Fruit fly (Drosophila melanogaster): ENCODE results near the gene CG1387.

CG1387 gene

DNA sequence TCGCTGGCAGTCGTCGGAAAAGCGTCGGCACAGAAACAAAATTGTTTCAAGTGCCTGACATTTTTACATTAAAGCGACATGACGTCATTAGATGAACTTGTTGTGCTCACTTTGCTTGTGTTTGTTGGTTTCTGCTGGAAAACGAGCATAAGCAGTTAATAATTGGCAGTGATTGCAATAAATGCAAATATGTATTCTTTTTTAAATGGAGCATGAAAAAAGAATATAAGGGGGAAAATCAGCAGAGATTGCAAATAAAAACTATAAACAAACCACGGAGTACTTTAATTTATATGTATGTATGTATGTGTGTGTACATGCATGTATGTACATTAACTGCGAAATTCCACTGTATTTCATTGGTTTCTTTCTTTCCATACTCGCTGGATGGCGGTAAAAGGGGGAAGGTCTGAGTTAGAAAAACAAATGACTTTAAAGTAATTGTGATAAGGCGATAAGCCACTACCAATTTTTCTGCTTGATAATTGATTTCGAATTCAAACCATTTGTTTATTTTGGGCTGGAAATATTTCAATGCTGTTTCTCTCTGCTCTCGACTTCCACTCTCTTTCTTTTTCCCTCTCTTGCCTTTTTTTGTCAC lies 28.0 kb downstream of the CG1387 start (continued):
- TF ChIP-seq schlank (tag; optimal IDR thresholded peaks at IDR 0.05) (no peak), Dek (tag; optimal IDR thresholded peaks at IDR 0.05) (no peak), grn (GFP tag; optimal IDR thresholded peaks at IDR 0.05) (peak; percentile 9), nau (GFP tag; optimal IDR thresholded peaks at IDR 0.05) (no peak), sd (tag; optimal IDR thresholded peaks at IDR 0.05) (peak; percentile 69), inv (GFP tag; IDR thresholded peaks at IDR 0.05; ENCODE audit: partially characterized antibody) (no peak), CG10654 (GFP tag; optimal IDR thresholded peaks at IDR 0.05) (no peak), CG3065 (GFP tag; optimal IDR thresholded peaks at IDR 0.05) (no peak), pb (GFP tag; optimal IDR thresholded peaks at IDR 0.05) (no peak), Doc2 (GFP tag; IDR thresholded peaks at IDR 0.05) (no peak), CG6175 (GFP tag; IDR thresholded peaks at IDR 0.05) (no peak), crol (GFP tag; IDR thresholded peaks at IDR 0.05) (0 out of 2 replicates have a peak, but pooled peaks have one; percentile 10), gfzf (GFP tag; optimal IDR thresholded peaks at IDR 0.05) (no peak), ind (GFP tag; optimal IDR thresholded peaks at IDR 0.05) (no peak), Blimp-1 (GFP tag; optimal IDR thresholded peaks at IDR 0.05) (no peak), Oaz (GFP tag; IDR thresholded peaks at IDR 0.05) (no peak), CG6854 (GFP tag; optimal IDR thresholded peaks at IDR 0.05) (no peak), Sox102F (GFP tag; optimal IDR thresholded peaks at IDR 0.05) (no peak), bowl (GFP tag; IDR thresholded peaks at IDR 0.05) (no peak), grau (tag; optimal IDR thresholded peaks at IDR 0.05) (peak; percentile 21), Nf-YC (tag; optimal IDR thresholded peaks at IDR 0.05) (peak; percentile 42), CG13123 (GFP tag; optimal IDR thresholded peaks at IDR 0.05) (no peak), tna (GFP tag; IDR thresholded peaks at IDR 0.05; ENCODE audit: partially characterized antibody) (no peak), Taf1 (GFP tag; IDR thresholded peaks at IDR 0.05) (no peak), hkb (optimal IDR thresholded peaks at IDR 0.05) (no peak), hkb (GFP tag; IDR thresholded peaks at IDR 0.05) (no peak), CG34376 (GFP tag; optimal IDR thresholded peaks at IDR 0.05) (peak; percentile 44), CG8478 (optimal IDR thresholded peaks at IDR 0.05) (no peak), vnd (GFP tag; IDR thresholded peaks at IDR 0.05; ENCODE audit: partially characterized antibody) (no peak), CG16863 (GFP tag; optimal IDR thresholded peaks at IDR 0.05) (no peak), Opbp (GFP tag; IDR thresholded peaks at IDR 0.05; ENCODE audit: partially characterized antibody) (no peak), mirr (GFP tag; optimal IDR thresholded peaks at IDR 0.05) (peak; percentile 73), kay (GFP tag; optimal IDR thresholded peaks at IDR 0.05) (no peak), Rfx (GFP tag; IDR thresholded peaks at IDR 0.05) (0 out of 2 replicates have a peak, but pooled peaks have one; percentile 10)

DNA sequence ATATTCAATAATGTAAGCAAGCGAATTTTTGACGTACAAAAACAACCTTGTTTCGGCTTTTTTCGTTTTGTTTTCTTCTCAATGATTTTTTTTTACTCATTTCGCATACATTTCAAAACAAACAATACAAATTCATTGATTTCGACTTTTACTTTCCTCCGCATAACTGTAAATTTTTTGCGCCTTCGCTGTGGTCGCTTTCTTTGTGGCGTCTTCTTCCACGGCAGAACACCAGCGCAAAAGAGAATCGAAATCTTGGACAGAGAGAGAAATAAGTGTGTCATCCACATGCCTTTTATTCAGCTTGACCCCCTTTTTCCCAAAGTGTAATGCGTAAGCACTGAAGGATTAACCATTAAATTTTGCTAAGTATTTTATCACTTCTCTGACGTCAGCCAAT lies 28.8 kb downstream of the CG1387 start:
- TF ChIP-seq zf30C (GFP tag; optimal IDR thresholded peaks at IDR 0.05) (peak; percentile 55), CG2120 (GFP tag; optimal IDR thresholded peaks at IDR 0.05) (peak; percentile 9), CG8924 (tag; optimal IDR thresholded peaks at IDR 0.05) (no peak), row (GFP tag; IDR thresholded peaks at IDR 0.05) (0 out of 3 replicates have a peak, but pooled peaks have one; percentile 25), lov (optimal IDR thresholded peaks at IDR 0.05) (no peak), lov (GFP tag; IDR thresholded peaks at IDR 0.05) (no peak), Med (GFP tag) (peak; percentile 52), CG10654 (GFP tag; optimal IDR thresholded peaks at IDR 0.05) (no peak), CG1024 (GFP tag; IDR thresholded peaks at IDR 0.05) (no peak), CkIIα-i1 (GFP tag; IDR thresholded peaks at IDR 0.05) (no peak), Blimp-1 (GFP tag; optimal IDR thresholded peaks at IDR 0.05) (peak; percentile 73)
